Worm (Caenorhabditis elegans): ENCODE data around the gene C33D9.13.

Gene C33D9.13

DNA sequence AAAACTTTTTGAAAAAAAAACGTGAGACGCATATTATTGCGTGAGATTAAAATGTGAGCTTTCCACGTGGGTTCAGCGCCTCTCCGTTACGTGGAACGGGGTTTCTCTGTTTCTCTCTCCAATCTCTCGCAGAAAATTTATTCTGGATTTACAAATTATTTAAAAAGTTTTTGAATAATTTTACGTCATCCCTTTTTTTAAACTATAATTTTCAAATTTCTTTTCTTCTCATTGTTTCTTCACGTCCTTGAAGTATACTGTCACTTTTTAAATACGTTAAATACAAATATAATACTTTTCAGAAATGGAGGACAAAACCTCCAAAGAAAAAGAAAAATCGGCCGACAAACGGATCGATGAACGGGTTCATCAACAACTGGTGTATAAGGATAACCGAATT, 42.4 kb upstream of the C33D9.13 start, which contains the start of gene T28C6.7:
Gene T28C6.7 (plus strand): TSS at position 301 of the 400 bp plus-strand sequence.
- TF ChIP-seq fkh-10 (GFP tag; optimal IDR thresholded peaks at IDR 0.05) = no peak
- TF ChIP-seq ztf-4 (tag; optimal IDR thresholded peaks at IDR 0.05) = no peak
- TF ChIP-seq hmg-11 (tag; optimal IDR thresholded peaks at IDR 0.05) = no peak
- TF ChIP-seq tbx-2 (tag; optimal IDR thresholded peaks at IDR 0.05) = no peak
- TF ChIP-seq nfya-1 (tag; optimal IDR thresholded peaks at IDR 0.05; ENCODE audit: insufficient read depth) = no peak
- TF ChIP-seq jun-1 (tag; optimal IDR thresholded peaks at IDR 0.05) = no peak
- TF ChIP-seq nhr-67 (tag; optimal IDR thresholded peaks at IDR 0.05) = no peak
- TF ChIP-seq mml-1 (tag; optimal IDR thresholded peaks at IDR 0.05) = no peak
- no peak for TF ChIP-seq egl-5 (tag; optimal IDR thresholded peaks at IDR 0.05)

- TF ChIP-seq ZK546.5 (tag; optimal IDR thresholded peaks at IDR 0.05) (no peak), daf-12 (tag; optimal IDR thresholded peaks at IDR 0.05) (no peak), ceh-16 (tag; optimal IDR thresholded peaks at IDR 0.05) (no peak), nfya-1 (tag; optimal IDR thresholded peaks at IDR 0.05; ENCODE audit: insufficient read depth) (peak; percentile 37), lin-39 (tag; optimal IDR thresholded peaks at IDR 0.05) (no peak), tbx-2 (tag; optimal IDR thresholded peaks at IDR 0.05) (no peak), nhr-237 (tag; optimal IDR thresholded peaks at IDR 0.05) (no peak), zag-1 (tag; optimal IDR thresholded peaks at IDR 0.05) (no peak), nhr-25 (tag; optimal IDR thresholded peaks at IDR 0.05) (peak; percentile 3), nhr-11 (tag; optimal IDR thresholded peaks at IDR 0.05) (no peak), eor-1 (tag; optimal IDR thresholded peaks at IDR 0.05) (no peak), lin-15B (tag; optimal IDR thresholded peaks at IDR 0.05) (peak; percentile 19), nhr-43 (tag; optimal IDR thresholded peaks at IDR 0.05; ENCODE audit: poor library complexity, severe bottlenecking) (no peak), unc-39 (tag; optimal IDR thresholded peaks at IDR 0.05) (no peak), hmg-11 (tag; optimal IDR thresholded peaks at IDR 0.05) (peak; percentile 65), lsy-12 (tag; optimal IDR thresholded peaks at IDR 0.05) (no peak), fkh-10 (GFP tag; optimal IDR thresholded peaks at IDR 0.05) (no peak), pha-4 (tag; optimal IDR thresholded peaks at IDR 0.05) (peak; percentile 9), mdl-1 (tag; optimal IDR thresholded peaks at IDR 0.05) (no peak), ceh-9 (tag; optimal IDR thresholded peaks at IDR 0.05) (no peak), jun-1 (tag; optimal IDR thresholded peaks at IDR 0.05) (peak; percentile 7), ama-1 (optimal IDR thresholded peaks at IDR 0.05) (no peak), nhr-23 (tag; optimal IDR thresholded peaks at IDR 0.05) (no peak), mml-1 (tag; optimal IDR thresholded peaks at IDR 0.05) (no peak), ztf-4 (tag; optimal IDR thresholded peaks at IDR 0.05) (no peak), fos-1 (tag; optimal IDR thresholded peaks at IDR 0.05) (no peak), R02D3.7 (tag; optimal IDR thresholded peaks at IDR 0.05) (no peak), ceh-28 (tag; optimal IDR thresholded peaks at IDR 0.05) (peak; percentile 22), egl-27 (tag; optimal IDR thresholded peaks at IDR 0.05) (no peak), elt-2 (tag; optimal IDR thresholded peaks at IDR 0.05) (no peak), egl-5 (tag; optimal IDR thresholded peaks at IDR 0.05) (no peak), aly-2 (tag; optimal IDR thresholded peaks at IDR 0.05) (no peak)
Observed at ce11 chrIV:8826606-8827000, 41.5 kb upstream of the C33D9.13 start.

DNA sequence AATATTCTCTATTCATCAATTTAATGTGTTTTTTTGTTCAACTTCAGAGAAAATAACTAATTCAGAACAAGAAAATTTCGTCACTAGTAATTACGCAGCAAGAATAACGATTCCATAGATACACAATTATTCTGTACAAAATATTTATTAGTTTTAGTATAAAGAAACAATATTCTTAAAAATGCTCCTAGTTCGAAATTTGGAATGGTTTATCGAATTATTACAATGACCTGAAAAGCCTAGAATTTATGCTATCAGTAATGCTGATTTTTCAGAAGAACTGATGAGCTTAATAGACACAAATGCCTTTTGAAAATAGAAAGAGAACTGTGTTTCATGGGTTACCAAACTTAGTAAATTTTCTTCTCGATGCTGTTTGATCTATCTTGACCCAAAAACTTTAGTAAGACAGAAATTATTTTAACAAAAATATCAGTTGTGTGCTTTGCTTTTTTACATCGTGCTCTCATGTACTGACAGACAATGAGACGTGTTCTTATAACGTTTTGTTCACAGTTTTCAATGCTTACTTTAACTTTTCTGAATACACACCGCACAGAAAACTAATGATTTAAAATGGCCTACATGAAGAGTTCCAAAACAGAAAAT, 41.0 kb upstream of the C33D9.13 start:
- TF ChIP-seq nhr-23 (tag; optimal IDR thresholded peaks at IDR 0.05) (peak; percentile 31), R02D3.7 (tag; optimal IDR thresholded peaks at IDR 0.05) (peak; percentile 49), elt-2 (tag; optimal IDR thresholded peaks at IDR 0.05) (no peak), nhr-77 (tag; optimal IDR thresholded peaks at IDR 0.05) (peak; percentile 56), ceh-28 (tag; optimal IDR thresholded peaks at IDR 0.05) (peak; percentile 37), elt-1 (tag; optimal IDR thresholded peaks at IDR 0.05) (peak; percentile 9), aly-2 (tag; optimal IDR thresholded peaks at IDR 0.05) (peak; percentile 11), nhr-25 (tag; optimal IDR thresholded peaks at IDR 0.05) (peak; percentile 58), nhr-28 (tag; optimal IDR thresholded peaks at IDR 0.05) (no peak), ZK546.5 (tag; optimal IDR thresholded peaks at IDR 0.05) (no peak), ceh-82 (tag; optimal IDR thresholded peaks at IDR 0.05) (peak; percentile 70), nhr-43 (tag; optimal IDR thresholded peaks at IDR 0.05; ENCODE audit: poor library complexity, severe bottlenecking) (peak; percentile 73), lsy-12 (tag; optimal IDR thresholded peaks at IDR 0.05) (peak; percentile 6)
